Worm (Caenorhabditis elegans) whole organism, L1 larva: Measurements from ENCODE around the gene crls-1.

Experiments
- C34B4.2 ChIP-seq: sonication (generic microtip); optimal IDR thresholded peaks from 2 replicates; lab custom pipeline; 2017; ENCODE audit warnings: mild to moderate bottlenecking, missing genetic modification characterization, missing compliant biosample characterization
- Y116A8C.19 ChIP-seq: sonication (generic microtip); optimal IDR thresholded peaks from 2 replicates; lab custom pipeline; 2016; ENCODE audit warnings: missing compliant biosample characterization, missing genetic modification characterization, borderline replicate concordance
- alr-1 ChIP-seq: fragments of 200-800 bp; sonication (Bioruptor generic); optimal IDR thresholded peaks from 2 replicates; lab custom pipeline; 2018; ENCODE audit warnings: borderline replicate concordance, mild to moderate bottlenecking, missing genetic modification characterization, missing compliant biosample characterization
- aly-2 ChIP-seq: fragments of 150-350 bp; optimal IDR thresholded peaks from 2 replicates; lab custom pipeline; 2014; ENCODE audit warnings: missing biosample characterization, missing genetic modification characterization
- blmp-1 ChIP-seq: fragments of 150-350 bp; optimal IDR thresholded peaks from 2 replicates; lab custom pipeline; 2014; ENCODE audit warnings: missing biosample characterization, missing genetic modification characterization
- ceh-63 ChIP-seq: fragments of 200-800 bp; sonication (Bioruptor generic); optimal IDR thresholded peaks from 2 replicates; lab custom pipeline; 2018; ENCODE audit warnings: mild to moderate bottlenecking, missing genetic modification characterization, missing compliant biosample characterization
- ceh-8 ChIP-seq: fragments of 200-800 bp; sonication (Bioruptor generic); optimal IDR thresholded peaks from 2 replicates; lab custom pipeline; 2018; ENCODE audit warnings: mild to moderate bottlenecking, missing genetic modification characterization, moderate library complexity, missing compliant biosample characterization
- ceh-82 ChIP-seq, 3 experiments: fragments of 150-350 bp in 1 of 3; sonication (generic microtip) in 2 of 3; optimal IDR thresholded peaks; 2 replicates each; lab custom pipeline; 2014 to 2017; ENCODE audit warnings: missing biosample characterization in 3 of 3, missing genetic modification characterization in 3 of 3
- ceh-88 ChIP-seq: fragments of 200-800 bp; sonication (Bioruptor generic); IDR thresholded peaks from 2 replicates; pipeline ENCODE4 v1.3.6; 2022; ENCODE audit warnings: missing genetic modification characterization, missing compliant biosample characterization
- ceh-90 ChIP-seq: sonication (generic microtip); optimal IDR thresholded peaks from 2 replicates; lab custom pipeline; 2016; ENCODE audit warnings: missing genetic modification characterization, missing compliant biosample characterization
- ces-1 ChIP-seq: fragments of 150-350 bp; optimal IDR thresholded peaks from 2 replicates; lab custom pipeline; 2014; ENCODE audit warnings: missing biosample characterization, missing genetic modification reagents, missing genetic modification characterization
- dpl-1 ChIP-seq, 3 experiments: fragments of 150-350 bp in 2 of 3; sonication (generic microtip) in 1 of 3; optimal IDR thresholded peaks; 2 replicates each; lab custom pipeline; 2014 to 2017; ENCODE audit warnings: missing biosample characterization in 3 of 3, missing genetic modification characterization in 3 of 3, missing genetic modification reagents in 3 of 3
- efl-1 ChIP-seq, 4 experiments: fragments of 150-350 bp; optimal IDR thresholded peaks in 3 of 4; peaks in 1 of 4; 1 replicate in 1 of 4; 2 replicates in 3 of 4; lab custom pipeline; 2014; ENCODE audit warnings: missing biosample characterization in 2 of 4, missing genetic modification characterization in 2 of 4, missing genetic modification reagents in 2 of 4
- efl-3 ChIP-seq: fragments of 200-800 bp; sonication (Bioruptor generic); optimal IDR thresholded peaks from 2 replicates; lab custom pipeline; 2018; ENCODE audit warnings: mild to moderate bottlenecking, missing genetic modification characterization, missing compliant biosample characterization
- elt-2 ChIP-seq: sonication (generic microtip); optimal IDR thresholded peaks from 2 replicates; lab custom pipeline; 2016; ENCODE audit warnings: missing genetic modification characterization, mild to moderate bottlenecking, inconsistent platforms, missing compliant biosample characterization, missing genetic modification reagents
- elt-3 ChIP-seq, 6 experiments: fragments of 150-350 bp in 1 of 6; sonication (generic microtip); optimal IDR thresholded peaks; 2 replicates each; lab custom pipeline; 2017 to 2018; ENCODE audit warnings: missing biosample characterization in 6 of 6, missing genetic modification characterization in 6 of 6, inconsistent platforms in 1 of 6
- ets-5 ChIP-seq: fragments of 200-800 bp; sonication (Bioruptor generic); IDR thresholded peaks from 2 replicates; pipeline ENCODE4 v1.3.6; 2022; ENCODE audit warnings: missing genetic modification characterization, missing compliant biosample characterization
- fkh-4 ChIP-seq: sonication (generic microtip); optimal IDR thresholded peaks from 2 replicates; lab custom pipeline; 2016; ENCODE audit warnings: missing compliant biosample characterization, missing genetic modification characterization, borderline replicate concordance
- fkh-8 ChIP-seq: sonication (generic microtip); optimal IDR thresholded peaks from 2 replicates; lab custom pipeline; 2016; ENCODE audit warnings: mild to moderate bottlenecking, missing genetic modification characterization, missing compliant biosample characterization
- grh-1 ChIP-seq: fragments of 200-800 bp; sonication (Bioruptor generic); IDR thresholded peaks from 2 replicates; pipeline ENCODE4 v1.3.6; 2022; ENCODE audit warnings: missing genetic modification reagents, missing genetic modification characterization, missing compliant biosample characterization
- hlh-4 ChIP-seq: sonication (generic microtip); optimal IDR thresholded peaks from 2 replicates; lab custom pipeline; 2016; ENCODE audit warnings: mild to moderate bottlenecking, missing genetic modification characterization, missing compliant biosample characterization
- irx-1 ChIP-seq: sonication (generic microtip); optimal IDR thresholded peaks from 2 replicates; lab custom pipeline; 2016; ENCODE audit warnings: missing genetic modification characterization, missing compliant biosample characterization
- isw-1 ChIP-seq: fragments of 200-800 bp; sonication (Bioruptor generic); IDR thresholded peaks from 2 replicates; pipeline ENCODE4 v1.3.6; 2022; ENCODE audit warnings: missing genetic modification characterization, missing compliant biosample characterization
- jun-1 ChIP-seq: fragments of 150-350 bp; optimal IDR thresholded peaks from 2 replicates; lab custom pipeline; 2014; ENCODE audit warnings: missing biosample characterization, missing genetic modification reagents, missing genetic modification characterization
- lin-15B ChIP-seq: fragments of 150-350 bp; sonication (generic microtip); optimal IDR thresholded peaks from 3 replicates; lab custom pipeline; 2014; ENCODE audit warnings: missing biosample characterization, missing genetic modification characterization
- lsy-2 ChIP-seq, 2 experiments: fragments of 150-350 bp; optimal IDR thresholded peaks; 2 replicates each; lab custom pipeline; 2014; ENCODE audit warnings: missing biosample characterization in 2 of 2, missing genetic modification characterization in 2 of 2
- nhr-12 ChIP-seq: sonication (generic microtip); optimal IDR thresholded peaks from 2 replicates; lab custom pipeline; 2017; ENCODE audit warnings: missing biosample characterization, missing genetic modification characterization
- nhr-19 ChIP-seq: fragments of 200-800 bp; sonication (Bioruptor generic); conservative IDR thresholded peaks from 2 replicates; pipeline ENCODE4 v1.3.6; 2022; ENCODE audit warnings: missing genetic modification characterization, missing compliant biosample characterization
- nhr-237 ChIP-seq: fragments of 150-350 bp; optimal IDR thresholded peaks from 2 replicates; lab custom pipeline; 2014; ENCODE audit warnings: missing biosample characterization, missing genetic modification characterization
- nhr-76 ChIP-seq: sonication (generic microtip); optimal IDR thresholded peaks from 2 replicates; lab custom pipeline; 2017; ENCODE audit warnings: missing biosample characterization, missing genetic modification characterization
- nhr-77 ChIP-seq: fragments of 150-350 bp; optimal IDR thresholded peaks from 2 replicates; lab custom pipeline; 2014; ENCODE audit warnings: missing biosample characterization, missing genetic modification characterization
- nhr-85 ChIP-seq: sonication (generic microtip); peaks from one replicate; lab custom pipeline; 2016; ENCODE audit warnings: missing genetic modification characterization, inconsistent platforms, missing compliant biosample characterization
- nhr-90 ChIP-seq: sonication (generic microtip); optimal IDR thresholded peaks from 2 replicates; lab custom pipeline; 2016; ENCODE audit warnings: mild to moderate bottlenecking, missing genetic modification characterization, missing compliant biosample characterization; ENCODE audit not compliant: poor library complexity
- pag-3 ChIP-seq: sonication (generic microtip); optimal IDR thresholded peaks from 2 replicates; lab custom pipeline; 2017; ENCODE audit warnings: missing genetic modification characterization, mild to moderate bottlenecking, missing compliant biosample characterization, antibody characterized with exemption, borderline replicate concordance; ENCODE audit not compliant: insufficient read depth
- skn-1 ChIP-seq: fragments of 150-350 bp; optimal IDR thresholded peaks from 2 replicates; lab custom pipeline; 2014; ENCODE audit warnings: missing biosample characterization, missing genetic modification characterization
- snu-23 ChIP-seq: sonication (generic microtip); optimal IDR thresholded peaks from 2 replicates; lab custom pipeline; 2016; ENCODE audit warnings: missing genetic modification characterization, missing compliant biosample characterization
- swsn-7 ChIP-seq: sonication (generic microtip); optimal IDR thresholded peaks from 2 replicates; lab custom pipeline; 2016; ENCODE audit warnings: missing genetic modification characterization, missing compliant biosample characterization
- unc-130 ChIP-seq: fragments of 150-350 bp; optimal IDR thresholded peaks from 2 replicates; lab custom pipeline; 2017; ENCODE audit warnings: missing biosample characterization, missing genetic modification characterization, inconsistent platforms

The crls-1 gene

ce11 chrIII:887874-888299 lies 21.8 kb downstream of the crls-1 start (continued):
- TF ChIP-seq nhr-237 (tag; lab: Kevin White, UChicago) = no peak
- no peak for TF ChIP-seq grh-1 (GFP tag; lab: Robert Waterston, UW)
- no peak for TF ChIP-seq ceh-8 (GFP tag; lab: Kevin White, UChicago)
- TF ChIP-seq ceh-82 (tag; optimal IDR thresholded peaks at IDR 0.05; lab: Kevin White, UChicago) = peak; percentile 38 to 65 (median 62)
- no peak for TF ChIP-seq efl-3 (GFP tag; lab: Kevin White, UChicago)
- TF ChIP-seq lin-15B (tag; lab: Kevin White, UChicago) = peak; percentile 26
- no peak for TF ChIP-seq pag-3 (tag; lab: Kevin White, UChicago)
- peak; percentile 62 to 76 for TF ChIP-seq lsy-2 (tag; optimal IDR thresholded peaks at IDR 0.05; lab: Kevin White, UChicago)
- peak; percentile 40 for TF ChIP-seq nhr-77
- TF ChIP-seq elt-2 = no peak
- peak; percentile 85 for TF ChIP-seq snu-23 (GFP tag; lab: Kevin White, UChicago)
- TF ChIP-seq fkh-8 (tag; lab: Kevin White, UChicago) = peak; percentile 90
- no peak for TF ChIP-seq fkh-4 (tag; lab: Kevin White, UChicago)
- TF ChIP-seq dpl-1 (GFP tag; optimal IDR thresholded peaks at IDR 0.05; lab: Kevin White, UChicago) = peak; percentile 11 to 45 (median 18)
- TF ChIP-seq aly-2 (tag; lab: Kevin White, UChicago) = peak; percentile 60
- TF ChIP-seq nhr-19 (GFP tag; lab: Robert Waterston, UW) = peak; percentile 57
- peak; percentile 2 for TF ChIP-seq ceh-63 (GFP tag; lab: Kevin White, UChicago)
- peak; percentile 97 for TF ChIP-seq blmp-1 (tag; lab: Kevin White, UChicago)
- TF ChIP-seq alr-1 (tag; lab: Kevin White, UChicago) = no peak
- peak; percentile 58 for TF ChIP-seq isw-1 (GFP tag; lab: Robert Waterston, UW)
- TF ChIP-seq ceh-90 (tag; lab: Kevin White, UChicago) = no peak
- TF ChIP-seq ceh-88 (GFP tag; lab: Robert Waterston, UW) = no peak; the same call in 1 of the 2 replicates
- no peak for TF ChIP-seq ces-1 (GFP tag; lab: Kevin White, UChicago)
- TF ChIP-seq jun-1 = peak; percentile 77
- TF ChIP-seq ets-5 (GFP tag; lab: Robert Waterston, UW) = no peak
- no peak for TF ChIP-seq nhr-12
- TF ChIP-seq C34B4.2 = no peak
- no peak for TF ChIP-seq hlh-4 (tag; lab: Kevin White, UChicago)
- TF ChIP-seq swsn-7 (tag; lab: Kevin White, UChicago) = peak; percentile 86
- peak; percentile 47 for TF ChIP-seq nhr-90 (tag; lab: Kevin White, UChicago)
- TF ChIP-seq irx-1 = peak; percentile 37
- TF ChIP-seq skn-1 (tag; lab: Kevin White, UChicago) = peak; percentile 56
- TF ChIP-seq nhr-76 (tag; lab: Kevin White, UChicago) = no peak
- no peak for TF ChIP-seq unc-130 (tag; lab: Kevin White, UChicago)

- TF ChIP-seq elt-3 (tag; optimal IDR thresholded peaks at IDR 0.05; lab: Kevin White, UChicago) = peak in 1 of 6 experiments; percentile 5
- peak; percentile 8 for TF ChIP-seq nhr-85 (tag; lab: Kevin White, UChicago)
- peak; percentile 98 for TF ChIP-seq blmp-1 (tag; lab: Kevin White, UChicago)
- no peak for TF ChIP-seq C34B4.2
Observed at ce11 chrIII:886726-887125, 23.0 kb downstream of the crls-1 start, which contains the start of gene zer-1. Gene zer-1, minus strand, starts transcription at chrIII:886793.

ce11 chrIII:883595-883994 lies 26.1 kb downstream of the crls-1 start:
- TF ChIP-seq efl-1 (optimal IDR thresholded peaks at IDR 0.05; lab: Kevin White, UChicago) (no peak), efl-1 (GFP tag; optimal IDR thresholded peaks at IDR 0.05 in 1 of 2; lab: Kevin White, UChicago) (peak in 1 of 2 experiments; percentile 90), Y116A8C.19 (tag; lab: Kevin White, UChicago) (no peak)
- TF ChIP-seq, all 84 proteins: peak for 1
